Fruit fly (Drosophila melanogaster) whole organism, pupa: ENCODE data around the gene CG5346.

ENCODE experiments used
- CG10348 ChIP-seq: fragments of 200-800 bp; sonication (Bioruptor generic); IDR thresholded peaks from 2 replicates; pipeline ENCODE4 v1.3.6; 2022; ENCODE audit warnings: missing biosample characterization, missing genetic modification characterization
- CG12605 ChIP-seq: fragments of 200-800 bp; sonication (Bioruptor generic); IDR thresholded peaks from 2 replicates; pipeline ENCODE4 v1.3.6; 2022; ENCODE audit warnings: missing biosample characterization, missing genetic modification characterization
- CG13204 ChIP-seq: fragments of 200-800 bp; sonication (Bioruptor generic); optimal IDR thresholded peaks from 2 replicates; lab custom pipeline; 2018; ENCODE audit warnings: missing biosample characterization, mild to moderate bottlenecking, missing genetic modification characterization, moderate library complexity
- CG14655 ChIP-seq: fragments of 200-800 bp; sonication (Bioruptor generic); optimal IDR thresholded peaks from 3 replicates; lab custom pipeline; 2017; ENCODE audit warnings: mild to moderate bottlenecking, missing biosample characterization, missing genetic modification reagents, missing genetic modification characterization
- CG15710 ChIP-seq: fragments of 200-800 bp; sonication (Bioruptor generic); optimal IDR thresholded peaks from 2 replicates; lab custom pipeline; 2018; ENCODE audit warnings: missing biosample characterization, mild to moderate bottlenecking, missing genetic modification characterization, moderate library complexity
- CG17806 ChIP-seq: fragments of 200-800 bp; sonication (Bioruptor generic); optimal IDR thresholded peaks from 2 replicates; lab custom pipeline; 2018; ENCODE audit warnings: missing biosample characterization, mild to moderate bottlenecking, missing genetic modification characterization, moderate library complexity
- CG34367 ChIP-seq: fragments of 200-800 bp; sonication (Bioruptor generic); optimal IDR thresholded peaks from 2 replicates; lab custom pipeline; 2018; ENCODE audit warnings: missing biosample characterization, mild to moderate bottlenecking, missing genetic modification characterization
- CG4496 ChIP-seq: fragments of 200-800 bp; sonication (Bioruptor generic); IDR thresholded peaks from 3 replicates; pipeline ENCODE4 v1.3.6; 2022; ENCODE audit warnings: missing biosample characterization, missing genetic modification characterization
- CG8159 ChIP-seq: fragments of 200-800 bp; sonication (Bioruptor generic); optimal IDR thresholded peaks from 3 replicates; lab custom pipeline; 2018; ENCODE audit warnings: missing biosample characterization, mild to moderate bottlenecking, missing genetic modification characterization, moderate library complexity
- CG8301 ChIP-seq: fragments of 200-800 bp; sonication (Bioruptor generic); optimal IDR thresholded peaks from 2 replicates; lab custom pipeline; 2018; ENCODE audit warnings: missing biosample characterization, mild to moderate bottlenecking, missing genetic modification characterization
- CG9948 ChIP-seq: fragments of 200-800 bp; sonication (Bioruptor generic); optimal IDR thresholded peaks from 2 replicates; lab custom pipeline; 2018; ENCODE audit warnings: missing biosample characterization, mild to moderate bottlenecking, missing genetic modification characterization, moderate library complexity
- D1 ChIP-seq: fragments of 200-800 bp; sonication (Bioruptor generic); optimal IDR thresholded peaks from 2 replicates; lab custom pipeline; 2018; ENCODE audit warnings: missing biosample characterization, mild to moderate bottlenecking, missing genetic modification characterization, moderate library complexity
- EcR ChIP-seq: fragments of 200-800 bp; sonication (Bioruptor generic); optimal IDR thresholded peaks from 3 replicates; lab custom pipeline; 2019; ENCODE audit warnings: missing biosample characterization, missing genetic modification characterization, mild to moderate bottlenecking, moderate library complexity, missing genetic modification reagents
- Pif1A ChIP-seq: fragments of 200-800 bp; sonication (Bioruptor generic); optimal IDR thresholded peaks from 3 replicates; lab custom pipeline; 2016; ENCODE audit warnings: missing biosample characterization, missing genetic modification characterization
- Pif1B ChIP-seq: fragments of 200-800 bp; sonication (Bioruptor generic); optimal IDR thresholded peaks from 3 replicates; lab custom pipeline; 2016; ENCODE audit warnings: missing biosample characterization, missing genetic modification characterization
- Snoo ChIP-seq: fragments of 200-800 bp; sonication (Bioruptor generic); optimal IDR thresholded peaks from 3 replicates; lab custom pipeline; 2017; ENCODE audit warnings: missing biosample characterization, mild to moderate bottlenecking, missing genetic modification characterization, inconsistent platforms
- fd96Ca ChIP-seq: fragments of 200-800 bp; sonication (Bioruptor generic); IDR thresholded peaks from 3 replicates; pipeline ENCODE4 v1.3.6; 2022; ENCODE audit warnings: missing biosample characterization, missing genetic modification characterization
- gl ChIP-seq: fragments of 200-800 bp; sonication (Bioruptor generic); optimal IDR thresholded peaks from 2 replicates; lab custom pipeline; 2018; ENCODE audit warnings: missing biosample characterization, mild to moderate bottlenecking, missing genetic modification characterization
- rn ChIP-seq: fragments of 200-800 bp; sonication (Bioruptor generic); IDR thresholded peaks from 2 replicates; pipeline ENCODE4 v1.3.6; 2022; ENCODE audit warnings: missing biosample characterization, missing genetic modification characterization

CG5346 gene

dm6 chr3R:22503630-22504029 lies 24.8 kb downstream of the CG5346 start:
- no peak for TF ChIP-seq CG15710 (tag; lab: Kevin White, UChicago)
- peak; percentile 2 for TF ChIP-seq CG8159
- no peak for TF ChIP-seq CG9948 (tag; lab: Kevin White, UChicago)

dm6 chr3R:22497025-22497424 lies 31.4 kb downstream of the CG5346 start, which contains the start of gene Octbeta1R:
Octbeta1R (plus strand) TSS chr3R:22497215.
- TF ChIP-seq rn (GFP tag; lab: Robert Waterston, UW), result no peak
- no peak for TF ChIP-seq D1
- no peak for TF ChIP-seq EcR (GFP tag; lab: Kevin White, UChicago)
- TF ChIP-seq CG17806 (tag; lab: Kevin White, UChicago), result no peak
- TF ChIP-seq CG12605 (GFP tag; lab: Robert Waterston, UW), result 0 out of 2 replicates have a peak, but pooled peaks have one; percentile 9
- no peak for TF ChIP-seq Pif1B (GFP tag; lab: Kevin White, UChicago)
- TF ChIP-seq CG4496 (GFP tag; lab: Robert Waterston, UW), result no peak
- TF ChIP-seq gl (tag; lab: Kevin White, UChicago), result no peak

- peak; percentile 21 for TF ChIP-seq CG15710 (tag; lab: Kevin White, UChicago)
- TF ChIP-seq Snoo (tag; lab: Kevin White, UChicago), result peak; percentile 9
- TF ChIP-seq CG8159, result peak; percentile 52
- TF ChIP-seq D1, result peak; percentile 70
- peak; percentile 46 for TF ChIP-seq gl (tag; lab: Kevin White, UChicago)
- peak; percentile 82 for TF ChIP-seq CG14655 (GFP tag; lab: Kevin White, UChicago)
- TF ChIP-seq Pif1A (GFP tag; lab: Kevin White, UChicago), result no peak
- TF ChIP-seq CG13204 (GFP tag; lab: Kevin White, UChicago), result no peak
- TF ChIP-seq, all 21 proteins: peak for 6
Measured at dm6 chr3R:22494523-22495309, 33.7 kb downstream of the CG5346 start.

dm6 chr3R:22492767-22493166 lies 35.7 kb downstream of the CG5346 start, which contains the start of gene tHMG2:
tHMG2 (plus strand) TSS chr3R:22492953.
- TF ChIP-seq Snoo (tag; lab: Kevin White, UChicago) (no peak), CG34367 (tag; lab: Kevin White, UChicago) (no peak), CG8159 (no peak), CG4496 (GFP tag; lab: Robert Waterston, UW) (no peak), Pif1B (GFP tag; lab: Kevin White, UChicago) (no peak), CG14655 (GFP tag; lab: Kevin White, UChicago) (no peak)

dm6 chr3R:22491088-22491879 lies 37.2 kb downstream of the CG5346 start, which contains the start of the genes CCT1 and tHMG1:
CCT1 (minus strand) TSS chr3R:22491439.
tHMG1 (plus strand) TSS chr3R:22491829.
- TF ChIP-seq Pif1B (GFP tag; lab: Kevin White, UChicago), result no peak
- TF ChIP-seq CG15710 (tag; lab: Kevin White, UChicago), result no peak
- no peak for TF ChIP-seq CG8159
- TF ChIP-seq Pif1A (GFP tag; lab: Kevin White, UChicago), result no peak
- no peak for TF ChIP-seq CG14655 (GFP tag; lab: Kevin White, UChicago)
- no peak for TF ChIP-seq CG12605 (GFP tag; lab: Robert Waterston, UW)
- no peak for TF ChIP-seq rn (GFP tag; lab: Robert Waterston, UW)
- no peak for TF ChIP-seq CG13204 (GFP tag; lab: Kevin White, UChicago)
- TF ChIP-seq CG8301 (tag; lab: Kevin White, UChicago), result no peak
- TF ChIP-seq gl (tag; lab: Kevin White, UChicago), result no peak
- TF ChIP-seq D1, result no peak
- no peak for TF ChIP-seq CG9948 (tag; lab: Kevin White, UChicago)

- TF ChIP-seq CG15710 (tag; lab: Kevin White, UChicago) (no peak), CG9948 (tag; lab: Kevin White, UChicago) (no peak), rn (GFP tag; lab: Robert Waterston, UW) (no peak), Pif1B (GFP tag; lab: Kevin White, UChicago) (no peak), CG14655 (GFP tag; lab: Kevin White, UChicago) (no peak), CG34367 (tag; lab: Kevin White, UChicago) (no peak), CG13204 (GFP tag; lab: Kevin White, UChicago) (no peak), CG17806 (tag; lab: Kevin White, UChicago) (no peak)
- TF ChIP-seq, all 21 proteins: peak for 0
Measured at dm6 chr3R:22488855-22489254, 39.6 kb downstream of the CG5346 start, which contains the start of gene CG5376. CG5376 (minus strand) TSS chr3R:22488955.

- TF ChIP-seq CG13204 (GFP tag; lab: Kevin White, UChicago) (no peak), CG8301 (tag; lab: Kevin White, UChicago) (no peak), gl (tag; lab: Kevin White, UChicago) (no peak), CG4496 (GFP tag; lab: Robert Waterston, UW) (no peak), Snoo (tag; lab: Kevin White, UChicago) (no peak), Pif1B (GFP tag; lab: Kevin White, UChicago) (no peak), Pif1A (GFP tag; lab: Kevin White, UChicago) (no peak), CG34367 (tag; lab: Kevin White, UChicago) (no peak), CG15710 (tag; lab: Kevin White, UChicago) (no peak), EcR (GFP tag; lab: Kevin White, UChicago) (no peak), fd96Ca (GFP tag; lab: Robert Waterston, UW) (no peak), CG10348 (GFP tag; lab: Robert Waterston, UW) (no peak), CG17806 (tag; lab: Kevin White, UChicago) (no peak), rn (GFP tag; lab: Robert Waterston, UW) (no peak), CG9948 (tag; lab: Kevin White, UChicago) (no peak), CG12605 (GFP tag; lab: Robert Waterston, UW) (no peak)
Measured at dm6 chr3R:22487037-22487492, 41.4 kb downstream of the CG5346 start, which contains the start of gene Pfdn5. Pfdn5 (plus strand) TSS chr3R:22487039.
